Worm (Caenorhabditis elegans) whole organism, mixed stage, embryonic: ENCODE results near the gene dnj-22.

Experiments used
- M03D4.4 ChIP-seq: sonication (generic microtip); optimal IDR thresholded peaks from 2 replicates; lab custom pipeline; 2017; ENCODE audit warnings: mild to moderate bottlenecking, missing genetic modification characterization, missing compliant biosample characterization
- bed-3 ChIP-seq: fragments of 200-800 bp; sonication (Bioruptor generic); optimal IDR thresholded peaks from 3 replicates; lab custom pipeline; 2018; ENCODE audit warnings: mild to moderate bottlenecking, missing genetic modification characterization, moderate library complexity, missing compliant biosample characterization
- blmp-1 ChIP-seq: fragments of 150-350 bp; optimal IDR thresholded peaks from 2 replicates; lab custom pipeline; 2014; ENCODE audit warnings: missing biosample characterization, missing genetic modification characterization
- ceh-39 ChIP-seq: fragments of 150-350 bp; optimal IDR thresholded peaks from 2 replicates; lab custom pipeline; 2014; ENCODE audit warnings: missing biosample characterization, missing genetic modification characterization
- ceh-43 ChIP-seq: fragments of 200-800 bp; sonication (Bioruptor generic); optimal IDR thresholded peaks from 2 replicates; lab custom pipeline; 2018; ENCODE audit warnings: mild to moderate bottlenecking, missing genetic modification characterization, moderate library complexity, missing compliant biosample characterization
- ceh-83 ChIP-seq: fragments of 200-800 bp; sonication (Bioruptor generic); optimal IDR thresholded peaks from 2 replicates; lab custom pipeline; 2018; ENCODE audit warnings: mild to moderate bottlenecking, missing genetic modification characterization, missing compliant biosample characterization
- ces-1 ChIP-seq: fragments of 150-350 bp; optimal IDR thresholded peaks from 2 replicates; lab custom pipeline; 2014; ENCODE audit warnings: missing biosample characterization, missing genetic modification reagents, missing genetic modification characterization
- cnd-1 ChIP-seq: fragments of 200-800 bp; sonication (Bioruptor generic); optimal IDR thresholded peaks from 2 replicates; lab custom pipeline; 2018; ENCODE audit warnings: mild to moderate bottlenecking, missing genetic modification characterization, missing compliant biosample characterization
- drap-1 ChIP-seq: fragments of 200-800 bp; sonication (Bioruptor generic); optimal IDR thresholded peaks from 3 replicates; lab custom pipeline; 2018; ENCODE audit warnings: mild to moderate bottlenecking, missing genetic modification characterization, missing compliant biosample characterization
- elt-1 ChIP-seq: sonication (generic microtip); optimal IDR thresholded peaks from 2 replicates; lab custom pipeline; 2017; ENCODE audit warnings: missing genetic modification characterization, mild to moderate bottlenecking, missing compliant biosample characterization, antibody characterized with exemption, moderate library complexity, borderline replicate concordance; ENCODE audit not compliant: insufficient read depth
- elt-3 ChIP-seq: fragments of 150-350 bp; optimal IDR thresholded peaks from 2 replicates; lab custom pipeline; 2014; ENCODE audit warnings: missing biosample characterization, missing genetic modification characterization
- flh-1 ChIP-seq: fragments of 200-800 bp; sonication (Bioruptor generic); optimal IDR thresholded peaks from 2 replicates; lab custom pipeline; 2018; ENCODE audit warnings: mild to moderate bottlenecking, missing genetic modification characterization, moderate library complexity, missing compliant biosample characterization
- ham-2 ChIP-seq: fragments of 200-800 bp; sonication (Bioruptor generic); optimal IDR thresholded peaks from 2 replicates; lab custom pipeline; 2018; ENCODE audit warnings: mild to moderate bottlenecking, missing genetic modification characterization, missing compliant biosample characterization
- hlh-1 ChIP-seq: fragments of 150-350 bp; optimal IDR thresholded peaks from 2 replicates; lab custom pipeline; 2014; ENCODE audit warnings: missing biosample characterization, missing genetic modification reagents, missing genetic modification characterization
- lin-13 ChIP-seq: fragments of 150-350 bp; optimal IDR thresholded peaks from 2 replicates; lab custom pipeline; 2014; ENCODE audit warnings: missing biosample characterization, missing genetic modification characterization
- lin-32 ChIP-seq: fragments of 200-800 bp; sonication (Bioruptor generic); optimal IDR thresholded peaks from 2 replicates; lab custom pipeline; 2018; ENCODE audit warnings: mild to moderate bottlenecking, missing genetic modification characterization, missing compliant biosample characterization
- lsy-2 ChIP-seq: fragments of 150-350 bp; optimal IDR thresholded peaks from 2 replicates; lab custom pipeline; 2014; ENCODE audit warnings: missing biosample characterization, missing genetic modification characterization
- mab-5 ChIP-seq: fragments of 150-350 bp; optimal IDR thresholded peaks from 2 replicates; lab custom pipeline; 2014; ENCODE audit warnings: missing biosample characterization, missing genetic modification characterization
- mep-1 ChIP-seq: fragments of 150-350 bp; optimal IDR thresholded peaks from 2 replicates; lab custom pipeline; 2017; ENCODE audit warnings: missing biosample characterization, missing genetic modification reagents, missing genetic modification characterization, inconsistent platforms
- mls-2 ChIP-seq: sonication (generic microtip); optimal IDR thresholded peaks from 2 replicates; lab custom pipeline; 2016; ENCODE audit warnings: mild to moderate bottlenecking, missing genetic modification characterization, moderate library complexity, missing compliant biosample characterization
- nhr-12 ChIP-seq: fragments of 150-350 bp; optimal IDR thresholded peaks from 2 replicates; lab custom pipeline; 2014; ENCODE audit warnings: missing biosample characterization, missing genetic modification characterization
- nhr-2 ChIP-seq: fragments of 150-350 bp; optimal IDR thresholded peaks from 2 replicates; lab custom pipeline; 2014; ENCODE audit warnings: missing biosample characterization, missing genetic modification characterization
- nhr-237 ChIP-seq: fragments of 150-350 bp; optimal IDR thresholded peaks from 2 replicates; lab custom pipeline; 2014; ENCODE audit warnings: missing biosample characterization, missing genetic modification characterization
- nhr-28 ChIP-seq: fragments of 150-350 bp; optimal IDR thresholded peaks from 2 replicates; lab custom pipeline; 2014; ENCODE audit warnings: missing biosample characterization, missing genetic modification characterization
- nhr-76 ChIP-seq: sonication (generic microtip); optimal IDR thresholded peaks from 2 replicates; lab custom pipeline; 2017; ENCODE audit warnings: missing biosample characterization, missing genetic modification characterization
- pha-4 ChIP-seq: fragments of 150-350 bp; optimal IDR thresholded peaks from 2 replicates; lab custom pipeline; 2018; ENCODE audit warnings: missing biosample characterization, missing genetic modification reagents, missing genetic modification characterization
- sem-2 ChIP-seq: fragments of 200-800 bp; sonication (Bioruptor generic); optimal IDR thresholded peaks from 2 replicates; lab custom pipeline; 2018; ENCODE audit warnings: mild to moderate bottlenecking, missing genetic modification characterization, missing compliant biosample characterization
- snpc-4 ChIP-seq: fragments of 150-350 bp; optimal IDR thresholded peaks from 2 replicates; lab custom pipeline; 2014; ENCODE audit warnings: missing biosample characterization, missing genetic modification characterization
- sptf-1 ChIP-seq: sonication (generic microtip); optimal IDR thresholded peaks from 2 replicates; lab custom pipeline; 2017; ENCODE audit warnings: mild to moderate bottlenecking, missing genetic modification characterization, moderate library complexity, missing compliant biosample characterization
- tbx-8 ChIP-seq: fragments of 200-800 bp; sonication (Bioruptor generic); optimal IDR thresholded peaks from 2 replicates; lab custom pipeline; 2018; ENCODE audit warnings: mild to moderate bottlenecking, missing genetic modification characterization, moderate library complexity, missing compliant biosample characterization
- unc-120 ChIP-seq: sonication (generic microtip); optimal IDR thresholded peaks from 2 replicates; lab custom pipeline; 2017; ENCODE audit warnings: missing genetic modification characterization, missing compliant biosample characterization; ENCODE audit not compliant: poor library complexity, severe bottlenecking
- unc-39 ChIP-seq: fragments of 150-350 bp; optimal IDR thresholded peaks from 2 replicates; lab custom pipeline; 2014; ENCODE audit warnings: missing biosample characterization, missing genetic modification characterization
- unc-62 ChIP-seq: fragments of 150-350 bp; optimal IDR thresholded peaks from 2 replicates; lab custom pipeline; 2014; ENCODE audit warnings: missing biosample characterization, missing genetic modification reagents, missing genetic modification characterization
- zip-8 ChIP-seq: fragments of 150-350 bp; optimal IDR thresholded peaks from 2 replicates; lab custom pipeline; 2014; ENCODE audit warnings: missing biosample characterization, missing genetic modification characterization
- ztf-11 ChIP-seq: fragments of 150-350 bp; optimal IDR thresholded peaks from 2 replicates; lab custom pipeline; 2014; ENCODE audit warnings: missing biosample characterization, missing genetic modification characterization

dnj-22 gene

ce11 chrV:8462074-8462473 lies at the start of gene dnj-22, which contains the start of gene natc-1:
Gene dnj-22 (minus strand): TSS chrV:8462120.
Gene natc-1 (plus strand): TSS chrV:8462359.
- TF ChIP-seq mls-2 (tag; lab: Kevin White, UChicago) (no peak), mab-5 (peak; percentile 24), ces-1 (GFP tag; lab: Kevin White, UChicago) (peak; percentile 96), M03D4.4 (no peak), ceh-43 (GFP tag; lab: Kevin White, UChicago) (no peak), nhr-237 (peak; percentile 67), unc-120 (no peak), snpc-4 (tag; lab: Kevin White, UChicago) (no peak), ztf-11 (no peak), elt-3 (tag; lab: Kevin White, UChicago) (no peak), ceh-83 (GFP tag; lab: Kevin White, UChicago) (no peak), lin-13 (tag; lab: Kevin White, UChicago) (peak; percentile 19), ceh-39 (tag; lab: Kevin White, UChicago) (peak; percentile 24), lsy-2 (tag; lab: Kevin White, UChicago) (peak; percentile 56), ham-2 (GFP tag; lab: Kevin White, UChicago) (no peak), bed-3 (no peak), pha-4 (tag; lab: Kevin White, UChicago) (peak; percentile 91), drap-1 (GFP tag; lab: Kevin White, UChicago) (no peak)

DNA sequence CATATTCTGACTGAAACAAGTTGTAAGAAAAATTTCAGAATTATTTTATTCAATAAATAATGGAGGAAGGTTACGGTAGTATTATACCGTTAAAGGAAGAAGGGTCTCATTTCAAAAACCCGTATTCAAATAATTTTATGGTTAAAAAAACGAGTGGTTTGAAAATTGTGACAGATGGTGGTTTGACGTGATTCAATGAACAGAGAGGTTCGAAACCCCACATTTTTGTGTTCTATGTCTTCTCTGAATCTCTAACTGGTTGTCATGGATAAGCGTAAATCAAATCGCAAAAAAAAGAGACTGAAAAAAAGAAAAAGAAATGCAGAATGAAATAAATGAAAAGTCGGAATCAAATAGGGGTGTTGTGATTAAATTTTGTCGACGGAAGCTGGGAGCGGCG lies 45.4 kb upstream of the dnj-22 start, which contains the start of gene ZK994.6:
TSS of gene ZK994.6 (minus strand) at position 101 of the 400 bp plus-strand sequence.
- TF ChIP-seq tbx-8 (GFP tag; lab: Kevin White, UChicago) (no peak), ces-1 (GFP tag; lab: Kevin White, UChicago) (peak; percentile 37)

- TF ChIP-seq ztf-11, result peak; percentile 88
- TF ChIP-seq cnd-1, result peak; percentile 99
- peak; percentile 92 for TF ChIP-seq elt-3 (tag; lab: Kevin White, UChicago)
- peak; percentile 62 for TF ChIP-seq mab-5
- TF ChIP-seq drap-1 (GFP tag; lab: Kevin White, UChicago), result peak; percentile 99
- no peak for TF ChIP-seq zip-8 (tag; lab: Kevin White, UChicago)
- peak; percentile 99 for TF ChIP-seq sptf-1
- TF ChIP-seq lsy-2 (tag; lab: Kevin White, UChicago), result peak; percentile 38
- TF ChIP-seq snpc-4 (tag; lab: Kevin White, UChicago), result no peak
- TF ChIP-seq sem-2, result peak; percentile 96
- TF ChIP-seq ceh-43 (GFP tag; lab: Kevin White, UChicago), result peak; percentile 98
- peak; percentile 98 for TF ChIP-seq unc-39 (tag; lab: Kevin White, UChicago)
- peak; percentile 99 for TF ChIP-seq ham-2 (GFP tag; lab: Kevin White, UChicago)
- peak; percentile 94 for TF ChIP-seq pha-4 (tag; lab: Kevin White, UChicago)
- TF ChIP-seq unc-120, result peak; percentile 99
- TF ChIP-seq lin-32, result peak; percentile 99
- peak; percentile 86 for TF ChIP-seq hlh-1
- TF ChIP-seq ceh-83 (GFP tag; lab: Kevin White, UChicago), result peak; percentile 99
- peak; percentile 97 for TF ChIP-seq flh-1
- no peak for TF ChIP-seq blmp-1 (tag; lab: Kevin White, UChicago)
- peak; percentile 88 for TF ChIP-seq nhr-237
- TF ChIP-seq lin-13 (tag; lab: Kevin White, UChicago), result peak; percentile 92
- peak; percentile 98 for TF ChIP-seq tbx-8 (GFP tag; lab: Kevin White, UChicago)
- peak; percentile 88 for TF ChIP-seq mep-1
- peak; percentile 89 for TF ChIP-seq unc-62 (GFP tag; lab: Kevin White, UChicago)
- peak; percentile 95 for TF ChIP-seq nhr-28 (tag; lab: Kevin White, UChicago)
- peak; percentile 97 for TF ChIP-seq bed-3
- peak; percentile 80 for TF ChIP-seq nhr-12 (tag; lab: Kevin White, UChicago)
- TF ChIP-seq ceh-39 (tag; lab: Kevin White, UChicago), result peak; percentile 71
- peak; percentile 88 for TF ChIP-seq nhr-76 (tag; lab: Kevin White, UChicago)
- TF ChIP-seq ces-1 (GFP tag; lab: Kevin White, UChicago), result peak; percentile 73
- peak; percentile 98 for TF ChIP-seq M03D4.4
- no peak for TF ChIP-seq elt-1 (tag; lab: Kevin White, UChicago)
- peak; percentile 99 for TF ChIP-seq mls-2 (tag; lab: Kevin White, UChicago)
- no peak for TF ChIP-seq nhr-2 (tag; lab: Kevin White, UChicago)
Observed at ce11 chrV:8500348-8500747, 38.4 kb upstream of the dnj-22 start.
